Fruit fly (Drosophila melanogaster) S2 (cell line): Measurements from ENCODE around the gene Fuca.

ENCODE experiments used
- CG8478 ChIP-seq: fragments of >200 bp; optimal IDR thresholded peaks from 2 replicates; lab custom pipeline; 2018
- CTCF ChIP-seq, 2 experiments: fragments of >200 bp; optimal IDR thresholded peaks; 2 replicates each; lab custom pipeline; 2018

Gene Fuca

DNA sequence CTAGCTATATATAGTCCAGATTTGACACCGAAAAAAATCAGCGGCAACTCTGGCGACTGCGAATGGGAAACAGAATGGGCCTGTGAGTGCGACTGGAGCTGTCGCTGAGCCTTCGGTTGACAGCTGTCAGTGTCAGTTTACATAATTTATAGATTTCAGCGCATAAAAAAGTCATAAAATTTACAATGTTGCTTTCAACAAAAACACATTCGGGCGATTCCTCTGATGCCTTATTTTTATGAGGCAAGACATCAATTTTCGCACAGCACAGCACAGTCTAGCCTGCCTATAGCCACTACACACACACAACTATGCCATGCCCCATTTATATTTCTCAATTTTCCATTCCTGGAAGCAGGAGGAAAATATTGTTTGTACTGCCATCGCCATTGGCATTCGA lies 50.1 kb downstream of the Fuca start:
- TF ChIP-seq CTCF (optimal IDR thresholded peaks at IDR 0.05; lab: Kevin White, UChicago) = no peak
- TF ChIP-seq CG8478 = no peak
